Fruit fly (Drosophila melanogaster) whole organism, embryonic: Measurements from ENCODE around the gene form3.

Experiments
- C15 ChIP-seq: fragments of 200-800 bp; sonication (Bioruptor generic); IDR thresholded peaks from 3 replicates; pipeline ENCODE4 v1.3.6; 2022; ENCODE audit warnings: missing biosample characterization, missing genetic modification characterization
- CG10147 ChIP-seq: fragments of 200-800 bp; sonication (Bioruptor generic); optimal IDR thresholded peaks from 2 replicates; lab custom pipeline; 2019; ENCODE audit warnings: missing biosample characterization, mild to moderate bottlenecking, missing genetic modification characterization, moderate library complexity
- CG17612 ChIP-seq: fragments of 200-800 bp; sonication (Bioruptor generic); IDR thresholded peaks from 2 replicates; pipeline ENCODE4 v1.3.6; 2022; ENCODE audit warnings: missing biosample characterization, missing genetic modification characterization
- CG8290 ChIP-seq, 3 experiments: fragments of 200-800 bp; sonication (Bioruptor generic); optimal IDR thresholded peaks; 2 replicates each; lab custom pipeline; 2016 to 2019; ENCODE audit warnings: missing biosample characterization in 3 of 3, missing genetic modification characterization in 3 of 3, mild to moderate bottlenecking in 2 of 3, moderate library complexity in 1 of 3
- Fer1 ChIP-seq: fragments of 200-800 bp; sonication (Bioruptor generic); optimal IDR thresholded peaks from 2 replicates; lab custom pipeline; 2017; ENCODE audit warnings: missing biosample characterization, mild to moderate bottlenecking, missing genetic modification characterization
- Hr51 ChIP-seq, 2 experiments: fragments of 200-800 bp; sonication (Bioruptor generic); optimal IDR thresholded peaks; 2 replicates in 1 of 2; 3 replicates in 1 of 2; lab custom pipeline; 2016 to 2018; ENCODE audit warnings: missing biosample characterization in 2 of 2, missing genetic modification characterization in 2 of 2, mild to moderate bottlenecking in 1 of 2, moderate library complexity in 1 of 2
- btn ChIP-seq: fragments of 200-800 bp; sonication (Bioruptor generic); optimal IDR thresholded peaks from 2 replicates; lab custom pipeline; 2016; ENCODE audit warnings: missing biosample characterization, missing genetic modification characterization
- chinmo ChIP-seq: fragments of 200-800 bp; sonication (Bioruptor generic); IDR thresholded peaks from 4 replicates; pipeline ENCODE4 v1.3.6; 2022; ENCODE audit warnings: missing biosample characterization, missing genetic modification characterization; ENCODE audit not compliant: partially characterized antibody
- dati ChIP-seq: fragments of 200-800 bp; sonication (Bioruptor generic); IDR thresholded peaks from 2 replicates; pipeline ENCODE4 v1.3.6; 2022; ENCODE audit warnings: missing biosample characterization, missing genetic modification characterization
- fd102C ChIP-seq: fragments of 200-800 bp; sonication (Bioruptor generic); optimal IDR thresholded peaks from 2 replicates; lab custom pipeline; 2018; ENCODE audit warnings: missing biosample characterization, mild to moderate bottlenecking, missing genetic modification characterization, moderate library complexity
- gcm2 ChIP-seq: fragments of 200-800 bp; sonication (Bioruptor generic); optimal IDR thresholded peaks from 2 replicates; lab custom pipeline; 2016; ENCODE audit warnings: missing biosample characterization, missing genetic modification characterization
- kni ChIP-seq: fragments of 200-800 bp; sonication (Bioruptor generic); optimal IDR thresholded peaks from 3 replicates; lab custom pipeline; 2017; ENCODE audit warnings: mild to moderate bottlenecking, missing biosample characterization, missing genetic modification reagents, missing genetic modification characterization
- lilli ChIP-seq: fragments of 200-800 bp; sonication (Bioruptor generic); optimal IDR thresholded peaks from 3 replicates; lab custom pipeline; 2016; ENCODE audit warnings: missing biosample characterization, missing genetic modification characterization
- pho ChIP-seq: fragments of 200-800 bp; sonication (Bioruptor generic); optimal IDR thresholded peaks from 2 replicates; lab custom pipeline; 2016; ENCODE audit warnings: missing biosample characterization, missing genetic modification characterization
- tio ChIP-seq: fragments of 200-800 bp; sonication (Bioruptor generic); optimal IDR thresholded peaks from 2 replicates; lab custom pipeline; 2017; ENCODE audit warnings: missing biosample characterization, missing genetic modification characterization, inconsistent platforms

The form3 gene

dm6 chr3L:7161924-7162323 is 67.3 kb downstream of the form3 start:
- TF ChIP-seq gcm2 (GFP tag; lab: Kevin White, UChicago) (no peak), chinmo (GFP tag; lab: Robert Waterston, UW) (no peak), dati (no peak), lilli (no peak), pho (no peak), kni (GFP tag; lab: Kevin White, UChicago) (no peak), C15 (GFP tag; lab: Robert Waterston, UW) (no peak), btn (no peak), CG10147 (GFP tag; lab: Kevin White, UChicago) (no peak), tio (no peak), Fer1 (GFP tag; lab: Kevin White, UChicago) (no peak), Hr51 (GFP tag; optimal IDR thresholded peaks at IDR 0.05; lab: Kevin White, UChicago) (no peak), CG8290 (GFP tag; optimal IDR thresholded peaks at IDR 0.05; lab: Kevin White, UChicago) (no peak), CG8290 (tag; optimal IDR thresholded peaks at IDR 0.05; lab: Kevin White, UChicago) (peak in 1 of 2 experiments; percentile 52), CG17612 (peak; percentile 71; the same call in 1 of the 2 replicates), fd102C (no peak)
